Worm (Caenorhabditis elegans): Measurements from ENCODE around the gene drn-1.

DNA sequence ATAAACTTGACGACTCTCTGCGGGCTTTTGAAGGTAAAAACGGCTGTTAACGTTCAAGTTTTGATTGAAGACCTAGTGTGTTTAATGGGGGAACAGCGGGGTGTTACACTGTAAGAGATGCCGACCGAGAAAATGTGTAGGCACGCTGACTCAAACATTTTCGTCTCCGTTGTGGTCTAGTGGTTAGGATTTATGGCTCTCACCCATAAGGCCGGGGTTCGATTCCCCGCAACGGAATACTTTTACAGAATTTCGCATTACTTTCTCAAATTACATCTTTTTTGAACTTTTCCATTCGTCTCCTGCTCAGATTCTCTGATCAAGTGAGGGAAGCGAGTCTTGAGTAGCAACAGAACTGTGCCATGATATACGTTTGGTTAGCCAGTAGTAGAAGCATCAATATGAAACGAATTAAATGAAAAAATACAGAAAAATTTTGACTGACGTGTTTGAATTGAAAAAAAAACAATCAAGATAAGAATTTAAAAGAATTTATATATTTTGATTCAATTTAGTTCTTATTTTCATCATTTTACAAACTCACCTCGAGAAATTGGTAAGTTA, 21.7 kb upstream of the drn-1 start, which contains the start of gene ZK622.1:
- TF ChIP-seq nhr-85 (tag) (peak; percentile 49), pqm-1 (tag; optimal IDR thresholded peaks at IDR 0.05) (no peak), skn-1 (tag; optimal IDR thresholded peaks at IDR 0.05) (no peak), ceh-90 (tag; optimal IDR thresholded peaks at IDR 0.05) (no peak)

All from whole organism, L1 larva.